Fruit fly (Drosophila melanogaster) whole organism, embryonic: ENCODE data around the gene Gcat.

Experiments used
- Antp ChIP-seq: fragments of 200-800 bp; sonication (Bioruptor generic); optimal IDR thresholded peaks from 3 replicates; lab custom pipeline; 2016; ENCODE audit warnings: missing biosample characterization, missing genetic modification characterization
- CG10147 ChIP-seq: fragments of 200-800 bp; sonication (Bioruptor generic); optimal IDR thresholded peaks from 2 replicates; lab custom pipeline; 2019; ENCODE audit warnings: missing biosample characterization, mild to moderate bottlenecking, missing genetic modification characterization, moderate library complexity
- CG10267 ChIP-seq: fragments of 200-800 bp; sonication (Bioruptor generic); optimal IDR thresholded peaks from 2 replicates; lab custom pipeline; 2018; ENCODE audit warnings: missing biosample characterization, mild to moderate bottlenecking, missing genetic modification characterization, moderate library complexity
- CG10654 ChIP-seq: fragments of 200-800 bp; sonication (Bioruptor generic); optimal IDR thresholded peaks from 2 replicates; lab custom pipeline; 2016; ENCODE audit warnings: missing biosample characterization, missing genetic modification characterization
- CG11247 ChIP-seq: fragments of 200-800 bp; sonication (Bioruptor generic); IDR thresholded peaks from 2 replicates; pipeline ENCODE4 v1.3.6; 2022; ENCODE audit warnings: missing biosample characterization, missing genetic modification characterization
- CG12155 ChIP-seq: fragments of 200-800 bp; sonication (Bioruptor generic); optimal IDR thresholded peaks from 3 replicates; lab custom pipeline; 2016; ENCODE audit warnings: missing biosample characterization, missing genetic modification characterization
- CG1233 ChIP-seq: fragments of 200-800 bp; sonication (Bioruptor generic); optimal IDR thresholded peaks from 4 replicates; lab custom pipeline; 2018; ENCODE audit warnings: missing biosample characterization, mild to moderate bottlenecking, missing genetic modification characterization
- CG13296 ChIP-seq: fragments of 200-800 bp; sonication (Bioruptor generic); optimal IDR thresholded peaks from 3 replicates; lab custom pipeline; 2018; ENCODE audit warnings: missing biosample characterization, mild to moderate bottlenecking, missing genetic modification characterization
- CG15601 ChIP-seq: fragments of 200-800 bp; sonication (Bioruptor generic); optimal IDR thresholded peaks from 3 replicates; lab custom pipeline; 2019; ENCODE audit warnings: missing biosample characterization, mild to moderate bottlenecking, missing genetic modification characterization, moderate library complexity
- CG15696 ChIP-seq: fragments of 200-800 bp; sonication (Bioruptor generic); optimal IDR thresholded peaks from 2 replicates; lab custom pipeline; 2019; ENCODE audit warnings: missing biosample characterization, mild to moderate bottlenecking, missing genetic modification characterization, moderate library complexity
- CG16813 ChIP-seq: fragments of 200-800 bp; sonication (Bioruptor generic); IDR thresholded peaks from 3 replicates; pipeline ENCODE4 v1.3.6; 2022; ENCODE audit warnings: missing biosample characterization, missing genetic modification characterization; ENCODE audit not compliant: partially characterized antibody
- CG17359 ChIP-seq: fragments of 200-800 bp; sonication (Bioruptor generic); optimal IDR thresholded peaks from 3 replicates; lab custom pipeline; 2018; ENCODE audit warnings: missing biosample characterization, mild to moderate bottlenecking, missing genetic modification characterization, moderate library complexity
- CG18764 ChIP-seq: fragments of 200-800 bp; sonication (Bioruptor generic); optimal IDR thresholded peaks from 3 replicates; lab custom pipeline; 2016; ENCODE audit warnings: missing biosample characterization, missing genetic modification characterization
- CG2120 ChIP-seq: fragments of 200-800 bp; sonication (Bioruptor generic); optimal IDR thresholded peaks from 3 replicates; lab custom pipeline; 2016; ENCODE audit warnings: missing biosample characterization, missing genetic modification characterization
- CG2129 ChIP-seq: fragments of 200-800 bp; sonication (Bioruptor generic); IDR thresholded peaks from 2 replicates; pipeline ENCODE4 v1.3.6; 2022; ENCODE audit warnings: missing biosample characterization, missing genetic modification characterization; ENCODE audit not compliant: partially characterized antibody
- CG3407 ChIP-seq: fragments of 200-800 bp; sonication (Bioruptor generic); optimal IDR thresholded peaks from 2 replicates; lab custom pipeline; 2018; ENCODE audit warnings: missing biosample characterization, mild to moderate bottlenecking, missing genetic modification characterization
- CG34376 ChIP-seq: fragments of 200-800 bp; sonication (Bioruptor generic); optimal IDR thresholded peaks from 2 replicates; lab custom pipeline; 2018; ENCODE audit warnings: missing biosample characterization, mild to moderate bottlenecking, missing genetic modification characterization
- CG3726 ChIP-seq: fragments of 200-800 bp; sonication (Bioruptor generic); IDR thresholded peaks from 3 replicates; pipeline ENCODE4, ENCODE4 v1.3.6; 2022; ENCODE audit warnings: missing biosample characterization, missing genetic modification characterization
- CG4282 ChIP-seq: fragments of 200-800 bp; sonication (Bioruptor generic); optimal IDR thresholded peaks from 2 replicates; lab custom pipeline; 2016; ENCODE audit warnings: missing biosample characterization, missing genetic modification characterization
- CG4617 ChIP-seq: fragments of 200-800 bp; sonication (Bioruptor generic); optimal IDR thresholded peaks from 3 replicates; lab custom pipeline; 2016; ENCODE audit warnings: missing biosample characterization, missing genetic modification characterization, borderline replicate concordance
- CG4707 ChIP-seq: fragments of 200-800 bp; sonication (Bioruptor generic); optimal IDR thresholded peaks from 2 replicates; lab custom pipeline; 2018; ENCODE audit warnings: missing biosample characterization, mild to moderate bottlenecking, missing genetic modification characterization, moderate library complexity
- CG4730 ChIP-seq: fragments of 200-800 bp; sonication (Bioruptor generic); IDR thresholded peaks from 2 replicates; pipeline ENCODE4 v1.3.6; 2022; ENCODE audit warnings: missing biosample characterization, missing genetic modification characterization
- CG6175 ChIP-seq: fragments of 200-800 bp; sonication (Bioruptor generic); IDR thresholded peaks from 3 replicates; pipeline ENCODE4 v1.3.6; 2022; ENCODE audit warnings: missing biosample characterization, missing genetic modification characterization
- CG8281 ChIP-seq: fragments of 200-800 bp; sonication (Bioruptor generic); optimal IDR thresholded peaks from 2 replicates; lab custom pipeline; 2018; ENCODE audit warnings: missing biosample characterization, mild to moderate bottlenecking, missing genetic modification characterization, moderate library complexity
- CG8478 ChIP-seq: fragments of >200 bp; optimal IDR thresholded peaks from 2 replicates; lab custom pipeline; 2018
- Camta ChIP-seq: fragments of 200-800 bp; sonication (Bioruptor generic); optimal IDR thresholded peaks from 2 replicates; lab custom pipeline; 2016; ENCODE audit warnings: missing biosample characterization, missing genetic modification characterization
- D19A ChIP-seq: fragments of 200-800 bp; optimal IDR thresholded peaks from 3 replicates; lab custom pipeline; 2019; ENCODE audit warnings: missing biosample characterization, mild to moderate bottlenecking, missing genetic modification characterization, moderate library complexity
- Deaf1 ChIP-seq: fragments of 200-800 bp; optimal IDR thresholded peaks from 3 replicates; lab custom pipeline; 2019; ENCODE audit warnings: missing biosample characterization, mild to moderate bottlenecking, missing genetic modification characterization, moderate library complexity
- Doc3 ChIP-seq: fragments of 200-800 bp; sonication (Bioruptor generic); IDR thresholded peaks from 3 replicates; pipeline ENCODE4 v1.3.6; 2022; ENCODE audit warnings: missing biosample characterization, missing genetic modification characterization; ENCODE audit not compliant: partially characterized antibody
- Dref ChIP-seq: fragments of 200-800 bp; sonication (Bioruptor generic); IDR thresholded peaks from 2 replicates; pipeline ENCODE4 v1.3.6; 2022; ENCODE audit warnings: missing biosample characterization, missing genetic modification characterization
- H15 ChIP-seq: fragments of 200-800 bp; sonication (Bioruptor generic); IDR thresholded peaks from 3 replicates; pipeline ENCODE4 v1.3.6; 2022; ENCODE audit warnings: missing biosample characterization, missing genetic modification characterization
- Hand ChIP-seq: fragments of 200-800 bp; sonication (Bioruptor generic); optimal IDR thresholded peaks from 2 replicates; lab custom pipeline; 2017; ENCODE audit warnings: mild to moderate bottlenecking, missing biosample characterization, missing genetic modification reagents, missing genetic modification characterization
- Lhr ChIP-seq: fragments of 200-800 bp; sonication (Bioruptor generic); optimal IDR thresholded peaks from 3 replicates; lab custom pipeline; 2017; ENCODE audit warnings: mild to moderate bottlenecking, missing biosample characterization, missing genetic modification reagents, missing genetic modification characterization
- Mes4 ChIP-seq: fragments of 200-800 bp; sonication (Bioruptor generic); optimal IDR thresholded peaks from 2 replicates; lab custom pipeline; 2016; ENCODE audit warnings: missing biosample characterization, missing genetic modification characterization
- NC2β ChIP-seq: fragments of 200-800 bp; sonication (Bioruptor generic); optimal IDR thresholded peaks from 2 replicates; lab custom pipeline; 2016; ENCODE audit warnings: missing biosample characterization, missing genetic modification characterization
- Poxn ChIP-seq: fragments of 200-800 bp; sonication (Bioruptor generic); IDR thresholded peaks from 2 replicates; pipeline ENCODE4 v1.3.6; 2022; ENCODE audit warnings: missing biosample characterization, missing genetic modification characterization
- Sry-β ChIP-seq: fragments of 200-800 bp; sonication (Bioruptor generic); optimal IDR thresholded peaks from 2 replicates; lab custom pipeline; 2018; ENCODE audit warnings: missing biosample characterization, mild to moderate bottlenecking, missing genetic modification characterization, moderate library complexity
- ac ChIP-seq: fragments of 200-800 bp; sonication (Bioruptor generic); optimal IDR thresholded peaks from 3 replicates; lab custom pipeline; 2017; ENCODE audit warnings: missing biosample characterization, mild to moderate bottlenecking, missing genetic modification characterization
- ci ChIP-seq: fragments of 200-800 bp; sonication (Bioruptor generic); IDR thresholded peaks from 3 replicates; pipeline ENCODE4 v1.3.6; 2022; ENCODE audit warnings: missing biosample characterization, missing genetic modification characterization
- en ChIP-seq: fragments of 200-800 bp; sonication (Bioruptor generic); optimal IDR thresholded peaks from 2 replicates; lab custom pipeline; 2016; ENCODE audit warnings: missing biosample characterization, missing genetic modification characterization
- ewg ChIP-seq: fragments of 200-800 bp; sonication (Bioruptor generic); optimal IDR thresholded peaks from 3 replicates; lab custom pipeline; 2017; ENCODE audit warnings: mild to moderate bottlenecking, missing biosample characterization, missing genetic modification reagents, missing genetic modification characterization
- gcm ChIP-seq: fragments of 200-800 bp; sonication (Bioruptor generic); optimal IDR thresholded peaks from 2 replicates; lab custom pipeline; 2019; ENCODE audit warnings: missing biosample characterization, mild to moderate bottlenecking, missing genetic modification characterization, moderate library complexity
- gsb ChIP-seq: fragments of 200-800 bp; sonication (Bioruptor generic); IDR thresholded peaks from 2 replicates; pipeline ENCODE4 v1.3.6; 2022; ENCODE audit warnings: missing biosample characterization, missing genetic modification characterization
- maf-S ChIP-seq: fragments of 200-800 bp; sonication (Bioruptor generic); optimal IDR thresholded peaks from 2 replicates; lab custom pipeline; 2016; ENCODE audit warnings: missing biosample characterization, missing genetic modification characterization
- nmo ChIP-seq: fragments of 200-800 bp; sonication (Bioruptor generic); optimal IDR thresholded peaks from 2 replicates; lab custom pipeline; 2018; ENCODE audit warnings: missing biosample characterization, mild to moderate bottlenecking, missing genetic modification characterization, moderate library complexity
- onecut ChIP-seq: fragments of 200-800 bp; sonication (Bioruptor generic); IDR thresholded peaks from 2 replicates; pipeline ENCODE4 v1.3.6; 2022; ENCODE audit warnings: missing biosample characterization, missing genetic modification characterization
- tio ChIP-seq: fragments of 200-800 bp; sonication (Bioruptor generic); optimal IDR thresholded peaks from 2 replicates; lab custom pipeline; 2017; ENCODE audit warnings: missing biosample characterization, missing genetic modification characterization, inconsistent platforms
- vvl ChIP-seq: fragments of 200-800 bp; sonication (Bioruptor generic); IDR thresholded peaks from 2 replicates; pipeline ENCODE4 v1.3.6; 2022; ENCODE audit warnings: missing biosample characterization, missing genetic modification characterization

Gcat gene

dm6 chr3L:11822446-11823334, 22.0 kb upstream of the Gcat start, which contains the start of gene RpL10Ab (continued):
- TF ChIP-seq CG12155 (GFP tag; lab: Kevin White, UChicago) = peak; percentile 17
- peak; percentile 1 for TF ChIP-seq en (GFP tag; lab: Kevin White, UChicago)
- peak; percentile 10 for TF ChIP-seq CG15601
- TF ChIP-seq tio (GFP tag; lab: Kevin White, UChicago) = peak; percentile 64
- peak; percentile 68; the same call in 2 of the 3 replicates for TF ChIP-seq H15 (GFP tag; lab: Robert Waterston, UW)
- no peak for TF ChIP-seq Antp (GFP tag; lab: Kevin White, UChicago)
- TF ChIP-seq nmo (GFP tag; lab: Kevin White, UChicago) = peak; percentile 73
- TF ChIP-seq D19A (tag; lab: Kevin White, UChicago) = peak; percentile 33
- TF ChIP-seq CG4617 (GFP tag; lab: Kevin White, UChicago) = no peak
- no peak for TF ChIP-seq gsb
- TF ChIP-seq onecut (GFP tag; lab: Robert Waterston, UW) = peak; percentile 77
- no peak for TF ChIP-seq CG8478 (lab: Kevin White, UChicago)
- peak; percentile 63 for TF ChIP-seq CG4707 (GFP tag; lab: Kevin White, UChicago)
- peak; percentile 22 for TF ChIP-seq Camta (GFP tag; lab: Kevin White, UChicago)
- TF ChIP-seq CG10147 = peak; percentile 77
- peak; percentile 66 for TF ChIP-seq CG2129 (GFP tag; lab: Robert Waterston, UW)
- peak; percentile 76 for TF ChIP-seq vvl (GFP tag; lab: Robert Waterston, UW)
- TF ChIP-seq Poxn (GFP tag; lab: Robert Waterston, UW) = no peak
- no peak for TF ChIP-seq Hand (GFP tag; lab: Kevin White, UChicago)
- TF ChIP-seq CG4282 (GFP tag; lab: Kevin White, UChicago) = peak; percentile 5
- TF ChIP-seq Mes4 (GFP tag; lab: Kevin White, UChicago) = peak; percentile 69
- TF ChIP-seq ac (GFP tag; lab: Kevin White, UChicago) = no peak
- peak; percentile 67 for TF ChIP-seq CG34376 (GFP tag; lab: Kevin White, UChicago)
- TF ChIP-seq Dref = peak; percentile 78
- peak; percentile 3 for TF ChIP-seq ewg
- TF ChIP-seq CG13296 = peak; percentile 58
- peak; percentile 20 for TF ChIP-seq CG2120 (GFP tag; lab: Kevin White, UChicago)
- 0 out of 3 replicates have a peak, but pooled peaks have one; percentile 27 for TF ChIP-seq CG3726 (GFP tag; lab: Robert Waterston, UW)
- TF ChIP-seq CG17359 (tag; lab: Kevin White, UChicago) = peak; percentile 31
- peak; percentile 50 for TF ChIP-seq CG15696 (tag; lab: Kevin White, UChicago)
- no peak for TF ChIP-seq Lhr (GFP tag; lab: Kevin White, UChicago)
- TF ChIP-seq CG10267 (tag; lab: Kevin White, UChicago) = peak; percentile 33
- peak; percentile 32 for TF ChIP-seq CG18764 (GFP tag; lab: Kevin White, UChicago)
- peak; percentile 51; the same call in 1 of the 3 replicates for TF ChIP-seq CG6175 (GFP tag; lab: Robert Waterston, UW)
- TF ChIP-seq CG4730 (GFP tag; lab: Robert Waterston, UW) = 0 out of 2 replicates have a peak, but pooled peaks have one; percentile 9
- TF ChIP-seq CG11247 = peak; percentile 64
- peak; percentile 90 for TF ChIP-seq CG16813
- TF ChIP-seq CG3407 (GFP tag; lab: Kevin White, UChicago) = peak; percentile 36
- peak; percentile 51 for TF ChIP-seq CG1233 (GFP tag; lab: Kevin White, UChicago)
- peak; percentile 23 for TF ChIP-seq gcm (GFP tag; lab: Kevin White, UChicago)
- TF ChIP-seq CG10654 (GFP tag; lab: Kevin White, UChicago) = peak; percentile 22
- TF ChIP-seq Sry-β (GFP tag; lab: Kevin White, UChicago) = peak; percentile 24
- TF ChIP-seq maf-S (GFP tag; lab: Kevin White, UChicago) = peak; percentile 46
- TF ChIP-seq NC2β (GFP tag; lab: Kevin White, UChicago) = peak; percentile 57
- TF ChIP-seq Doc3 (GFP tag; lab: Robert Waterston, UW) = peak; percentile 64
- no peak for TF ChIP-seq Deaf1
- TF ChIP-seq ci (GFP tag; lab: Robert Waterston, UW) = peak; percentile 92
- no peak for TF ChIP-seq CG8281
